Fruit fly (Drosophila melanogaster): Measurements from ENCODE around the gene CG4880.
A peak's percentile ranks its signal among the peaks of the same experiment; 100 is the strongest.

Gene CG4880

dm6 chrX:16912965-16913755 lies 26.5 kb downstream of the CG4880 start, which contains the start of gene CG4928:
TSS of gene CG4928 (plus strand) at chrX:16913180.
- TF ChIP-seq Hr39 (GFP tag; optimal IDR thresholded peaks at IDR 0.05) = peak; percentile 3
- peak; percentile 70 for TF ChIP-seq Blimp-1 (GFP tag; optimal IDR thresholded peaks at IDR 0.05)
- TF ChIP-seq CG6276 (GFP tag; optimal IDR thresholded peaks at IDR 0.05) = no peak
- no peak for TF ChIP-seq OdsH (GFP tag; optimal IDR thresholded peaks at IDR 0.05)
- no peak for TF ChIP-seq Smox (GFP tag; optimal IDR thresholded peaks at IDR 0.05)
- no peak for TF ChIP-seq CG4318 (GFP tag; optimal IDR thresholded peaks at IDR 0.05)
- peak; percentile 11 for TF ChIP-seq dsx (GFP tag; optimal IDR thresholded peaks at IDR 0.05; ENCODE audit: poor library complexity, severe bottlenecking)
- no peak for TF ChIP-seq CG15336 (GFP tag; IDR thresholded peaks at IDR 0.05)
- no peak for TF ChIP-seq Ets21C (GFP tag; optimal IDR thresholded peaks at IDR 0.05)
- TF ChIP-seq CG9139 (GFP tag; optimal IDR thresholded peaks at IDR 0.05) = peak; percentile 10
- TF ChIP-seq svp (GFP tag) = peak; percentile 31
- no peak for TF ChIP-seq Ets96B (tag; optimal IDR thresholded peaks at IDR 0.05)
- TF ChIP-seq Eip78C (GFP tag) = peak; percentile 71
- TF ChIP-seq CG8319 (GFP tag; optimal IDR thresholded peaks at IDR 0.05) = no peak
- no peak for TF ChIP-seq lz (GFP tag; optimal IDR thresholded peaks at IDR 0.05)
- no peak for TF ChIP-seq dac (GFP tag; optimal IDR thresholded peaks at IDR 0.05)
- no peak for TF ChIP-seq CG16779 (tag; optimal IDR thresholded peaks at IDR 0.05)
- TF ChIP-seq acj6 (GFP tag; optimal IDR thresholded peaks at IDR 0.05) = no peak
- 0 out of 3 replicates have a peak, but pooled peaks have one; percentile 48 for TF ChIP-seq eg (GFP tag; IDR thresholded peaks at IDR 0.05)
- peak in 1 of 2 experiments; percentile 29 for TF ChIP-seq ss (GFP tag; optimal IDR thresholded peaks at IDR 0.05)
- no peak for TF ChIP-seq Hr38 (GFP tag; optimal IDR thresholded peaks at IDR 0.05)
- TF ChIP-seq fkh (GFP tag; optimal IDR thresholded peaks at IDR 0.05) = peak; percentile 28
- TF ChIP-seq CG6854 (GFP tag; optimal IDR thresholded peaks at IDR 0.05) = peak; percentile 55
- TF ChIP-seq Lpt (GFP tag; optimal IDR thresholded peaks at IDR 0.05) = peak; percentile 2

DNA sequence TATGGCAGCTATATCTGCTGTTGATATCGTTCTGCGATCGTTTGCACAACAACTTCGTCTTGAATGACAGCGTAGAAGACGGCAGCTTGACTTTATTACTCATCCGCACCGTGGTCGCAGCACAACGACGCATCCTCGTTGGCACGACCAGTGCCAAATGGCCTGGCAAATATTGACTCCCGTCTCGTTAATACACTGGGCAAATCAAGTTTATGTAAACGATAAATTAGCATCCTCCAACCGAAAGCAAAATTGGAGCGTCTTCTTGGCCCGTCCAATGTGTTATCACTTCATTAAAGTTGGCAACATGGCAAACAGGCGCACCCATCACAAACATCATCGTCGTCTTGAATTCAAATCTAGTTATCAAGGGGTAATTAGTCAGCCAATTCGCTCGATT lies 30.8 kb downstream of the CG4880 start:
- TF ChIP-seq Eip78C (GFP tag) (peak; percentile 65), CG16779 (tag; optimal IDR thresholded peaks at IDR 0.05) (no peak), CG6808 (GFP tag; optimal IDR thresholded peaks at IDR 0.05) (peak; percentile 11), CG1621 (tag; optimal IDR thresholded peaks at IDR 0.05) (peak; percentile 1), CG6163 (GFP tag; IDR thresholded peaks at IDR 0.05) (no peak), Lpt (GFP tag; optimal IDR thresholded peaks at IDR 0.05) (no peak), svp (GFP tag) (peak; percentile 54), vri (GFP tag; optimal IDR thresholded peaks at IDR 0.05) (peak; percentile 16), CG6792 (GFP tag; optimal IDR thresholded peaks at IDR 0.05) (no peak), fd85E (GFP tag; optimal IDR thresholded peaks at IDR 0.05) (no peak), cyc (GFP tag; optimal IDR thresholded peaks at IDR 0.05) (no peak), Hr4 (GFP tag; optimal IDR thresholded peaks at IDR 0.05) (no peak), Eip75B (GFP tag; optimal IDR thresholded peaks at IDR 0.05) (no peak), achi (GFP tag; optimal IDR thresholded peaks at IDR 0.05) (no peak), Ets96B (tag; optimal IDR thresholded peaks at IDR 0.05) (no peak), CG11902 (GFP tag; optimal IDR thresholded peaks at IDR 0.05) (no peak), Blimp-1 (GFP tag; optimal IDR thresholded peaks at IDR 0.05) (no peak), CG8119 (GFP tag; IDR thresholded peaks at IDR 0.05) (no peak), CG10631 (GFP tag; optimal IDR thresholded peaks at IDR 0.05) (no peak), Ets21C (GFP tag; optimal IDR thresholded peaks at IDR 0.05) (no peak), Sox102F (GFP tag; optimal IDR thresholded peaks at IDR 0.05) (no peak), CG4318 (GFP tag; optimal IDR thresholded peaks at IDR 0.05) (no peak), topi (GFP tag; optimal IDR thresholded peaks at IDR 0.05) (no peak), ss (GFP tag; optimal IDR thresholded peaks at IDR 0.05) (peak in 1 of 2 experiments; percentile 35), fkh (GFP tag; optimal IDR thresholded peaks at IDR 0.05) (peak; percentile 71), lz (GFP tag; optimal IDR thresholded peaks at IDR 0.05) (no peak), Hr38 (GFP tag; optimal IDR thresholded peaks at IDR 0.05) (no peak), fd59A (GFP tag; optimal IDR thresholded peaks at IDR 0.05) (no peak), esn (GFP tag; optimal IDR thresholded peaks at IDR 0.05) (no peak), dsx (GFP tag; optimal IDR thresholded peaks at IDR 0.05; ENCODE audit: poor library complexity, severe bottlenecking) (no peak), CG9139 (GFP tag; optimal IDR thresholded peaks at IDR 0.05) (no peak), Gug (GFP tag; IDR thresholded peaks at IDR 0.05) (no peak), Hr39 (GFP tag; optimal IDR thresholded peaks at IDR 0.05) (no peak), Sox15 (GFP tag; optimal IDR thresholded peaks at IDR 0.05) (no peak), CG8319 (GFP tag; optimal IDR thresholded peaks at IDR 0.05) (no peak), eg (GFP tag; IDR thresholded peaks at IDR 0.05) (no peak), CG6276 (GFP tag; optimal IDR thresholded peaks at IDR 0.05) (no peak), CG31627 (GFP tag; optimal IDR thresholded peaks at IDR 0.05) (no peak), Met (GFP tag; optimal IDR thresholded peaks at IDR 0.05) (no peak), CG10669 (GFP tag; optimal IDR thresholded peaks at IDR 0.05) (peak; percentile 25)

Measured in whole organism, prepupa.